Fruit fly (Drosophila melanogaster) whole organism, embryonic: Measurements from ENCODE around the gene Pvf1.

ENCODE experiments used
- Abd-B ChIP-seq: fragments of 200-800 bp; sonication (Bioruptor generic); optimal IDR thresholded peaks from 2 replicates; lab custom pipeline; 2018; ENCODE audit warnings: missing biosample characterization, mild to moderate bottlenecking, missing genetic modification characterization, moderate library complexity
- Aef1 ChIP-seq: fragments of 200-800 bp; sonication (Bioruptor generic); IDR thresholded peaks from 3 replicates; pipeline ENCODE4 v1.3.6; 2022; ENCODE audit warnings: missing biosample characterization, missing genetic modification characterization
- CG11504 ChIP-seq: fragments of 200-800 bp; sonication (Bioruptor generic); optimal IDR thresholded peaks from 3 replicates; lab custom pipeline; 2019; ENCODE audit warnings: missing biosample characterization, mild to moderate bottlenecking, missing genetic modification characterization, moderate library complexity
- CG12104 ChIP-seq: fragments of 200-800 bp; sonication (Bioruptor generic); optimal IDR thresholded peaks from 3 replicates; lab custom pipeline; 2016; ENCODE audit warnings: missing biosample characterization, missing genetic modification characterization
- CG13287 ChIP-seq: fragments of 200-800 bp; sonication (Bioruptor generic); IDR thresholded peaks from 2 replicates; pipeline ENCODE4 v1.3.6; 2022; ENCODE audit warnings: missing biosample characterization, missing genetic modification characterization; ENCODE audit not compliant: partially characterized antibody
- CG16813 ChIP-seq: fragments of 200-800 bp; sonication (Bioruptor generic); IDR thresholded peaks from 3 replicates; pipeline ENCODE4 v1.3.6; 2022; ENCODE audit warnings: missing biosample characterization, missing genetic modification characterization; ENCODE audit not compliant: partially characterized antibody
- CG17829 ChIP-seq: fragments of 200-800 bp; optimal IDR thresholded peaks from 2 replicates; lab custom pipeline; 2019; ENCODE audit warnings: missing biosample characterization, mild to moderate bottlenecking, missing genetic modification characterization, moderate library complexity
- CG3163 ChIP-seq: fragments of 200-800 bp; sonication (Bioruptor generic); optimal IDR thresholded peaks from 3 replicates; lab custom pipeline; 2016; ENCODE audit warnings: missing biosample characterization, missing genetic modification characterization
- CG32772 ChIP-seq: fragments of 200-800 bp; sonication (Bioruptor generic); IDR thresholded peaks from 2 replicates; pipeline ENCODE4 v1.3.6; 2022; ENCODE audit warnings: missing biosample characterization, missing genetic modification characterization
- CG3847 ChIP-seq: fragments of 200-800 bp; sonication (Bioruptor generic); IDR thresholded peaks from 2 replicates; pipeline ENCODE4 v1.3.6; 2022; ENCODE audit warnings: missing biosample characterization, missing genetic modification characterization
- CG42726 ChIP-seq: fragments of 200-800 bp; sonication (Bioruptor generic); IDR thresholded peaks from 2 replicates; pipeline ENCODE4 v1.3.6; 2022; ENCODE audit warnings: missing biosample characterization, missing genetic modification characterization; ENCODE audit not compliant: partially characterized antibody
- CG7839 ChIP-seq: fragments of 200-800 bp; sonication (Bioruptor generic); optimal IDR thresholded peaks from 3 replicates; lab custom pipeline; 2018; ENCODE audit warnings: missing biosample characterization, mild to moderate bottlenecking, missing genetic modification characterization, moderate library complexity
- CG8924 ChIP-seq: fragments of 200-800 bp; optimal IDR thresholded peaks from 3 replicates; lab custom pipeline; 2019; ENCODE audit warnings: missing biosample characterization, mild to moderate bottlenecking, missing genetic modification characterization, moderate library complexity
- CG9797 ChIP-seq: fragments of 200-800 bp; sonication (Bioruptor generic); optimal IDR thresholded peaks from 3 replicates; lab custom pipeline; 2018; ENCODE audit warnings: missing biosample characterization, mild to moderate bottlenecking, missing genetic modification characterization
- CG9932 ChIP-seq: fragments of 200-800 bp; sonication (Bioruptor generic); IDR thresholded peaks from 2 replicates; pipeline ENCODE4 v1.3.6; 2022; ENCODE audit warnings: missing biosample characterization, missing genetic modification characterization
- Doc3 ChIP-seq: fragments of 200-800 bp; sonication (Bioruptor generic); IDR thresholded peaks from 3 replicates; pipeline ENCODE4 v1.3.6; 2022; ENCODE audit warnings: missing biosample characterization, missing genetic modification characterization; ENCODE audit not compliant: partially characterized antibody
- Dp ChIP-seq: fragments of 200-800 bp; sonication (Bioruptor generic); optimal IDR thresholded peaks from 2 replicates; lab custom pipeline; 2018; ENCODE audit warnings: missing biosample characterization, mild to moderate bottlenecking, missing genetic modification characterization, moderate library complexity
- Ets65A ChIP-seq: fragments of 200-800 bp; sonication (Bioruptor generic); peaks from one replicate; lab custom pipeline; 2016; ENCODE audit warnings: missing biosample characterization, missing genetic modification characterization
- HmgD ChIP-seq: fragments of 200-800 bp; sonication (Bioruptor generic); optimal IDR thresholded peaks from 3 replicates; lab custom pipeline; 2016; ENCODE audit warnings: missing biosample characterization, missing genetic modification characterization
- Hr78 ChIP-seq, 2 experiments: fragments of 200-800 bp in 1 of 2; fragments of >200 bp in 1 of 2; sonication (Bioruptor generic) in 1 of 2; optimal IDR thresholded peaks; 2 replicates each; lab custom pipeline; 2017 to 2019; ENCODE audit warnings: missing biosample characterization in 2 of 2, missing genetic modification characterization in 2 of 2, mild to moderate bottlenecking in 1 of 2, moderate library complexity in 1 of 2
- Lim3 ChIP-seq: fragments of 200-800 bp; sonication (Bioruptor generic); IDR thresholded peaks from 2 replicates; pipeline ENCODE4 v1.3.6; 2022; ENCODE audit warnings: missing biosample characterization, missing genetic modification characterization
- MESR4 ChIP-seq: fragments of 200-800 bp; sonication (Bioruptor generic); optimal IDR thresholded peaks from 2 replicates; lab custom pipeline; 2018; ENCODE audit warnings: missing biosample characterization, mild to moderate bottlenecking, missing genetic modification characterization, moderate library complexity
- NC2α ChIP-seq: fragments of 200-800 bp; sonication (Bioruptor generic); optimal IDR thresholded peaks from 2 replicates; lab custom pipeline; 2016; ENCODE audit warnings: missing biosample characterization, missing genetic modification characterization
- Nf-YC ChIP-seq: fragments of 200-800 bp; optimal IDR thresholded peaks from 3 replicates; lab custom pipeline; 2019; ENCODE audit warnings: missing biosample characterization, mild to moderate bottlenecking, missing genetic modification characterization, moderate library complexity
- Rfx ChIP-seq: fragments of 200-800 bp; sonication (Bioruptor generic); IDR thresholded peaks from 2 replicates; pipeline ENCODE4 v1.3.6; 2022; ENCODE audit warnings: missing biosample characterization, missing genetic modification characterization
- TFAM ChIP-seq: fragments of 200-800 bp; sonication (Bioruptor generic); optimal IDR thresholded peaks from 2 replicates; lab custom pipeline; 2017; ENCODE audit warnings: missing biosample characterization, missing genetic modification characterization, inconsistent platforms
- Trl ChIP-seq, 3 experiments: fragments of >200 bp in 2 of 3; fragments of 200-800 bp in 1 of 3; sonication (Bioruptor generic) in 1 of 3; optimal IDR thresholded peaks; 2 replicates in 1 of 3; 3 replicates in 2 of 3; lab custom pipeline; 2016 to 2017; ENCODE audit warnings: missing biosample characterization in 1 of 3, missing genetic modification characterization in 1 of 3
- Xbp1 ChIP-seq: fragments of 200-800 bp; sonication (Bioruptor generic); optimal IDR thresholded peaks from 3 replicates; lab custom pipeline; 2016; ENCODE audit warnings: missing biosample characterization, mild to moderate bottlenecking, missing genetic modification characterization
- Xrp1 ChIP-seq: fragments of 200-800 bp; sonication (Bioruptor generic); IDR thresholded peaks from 2 replicates; pipeline ENCODE4 v1.3.6; 2022; ENCODE audit warnings: missing biosample characterization, missing genetic modification characterization
- YL-1 ChIP-seq: fragments of 200-800 bp; sonication (Bioruptor generic); optimal IDR thresholded peaks from 3 replicates; lab custom pipeline; 2017; ENCODE audit warnings: missing biosample characterization, mild to moderate bottlenecking, missing genetic modification characterization
- ap ChIP-seq: fragments of 200-800 bp; sonication (Bioruptor generic); IDR thresholded peaks from 2 replicates; pipeline ENCODE4 v1.3.6; 2022; ENCODE audit warnings: missing biosample characterization, missing genetic modification characterization
- bbx ChIP-seq: fragments of 200-800 bp; sonication (Bioruptor generic); IDR thresholded peaks from 2 replicates; pipeline ENCODE4 v1.3.6; 2022; ENCODE audit warnings: missing biosample characterization, missing genetic modification characterization; ENCODE audit not compliant: partially characterized antibody
- bcd ChIP-seq: fragments of 200-800 bp; sonication (Bioruptor generic); optimal IDR thresholded peaks from 2 replicates; lab custom pipeline; 2017; ENCODE audit warnings: missing biosample characterization, mild to moderate bottlenecking, missing genetic modification characterization
- br ChIP-seq: fragments of >200 bp; optimal IDR thresholded peaks from 2 replicates; lab custom pipeline; 2017
- chinmo ChIP-seq: fragments of 200-800 bp; sonication (Bioruptor generic); IDR thresholded peaks from 4 replicates; pipeline ENCODE4 v1.3.6; 2022; ENCODE audit warnings: missing biosample characterization, missing genetic modification characterization; ENCODE audit not compliant: partially characterized antibody
- dati ChIP-seq: fragments of 200-800 bp; sonication (Bioruptor generic); IDR thresholded peaks from 2 replicates; pipeline ENCODE4 v1.3.6; 2022; ENCODE audit warnings: missing biosample characterization, missing genetic modification characterization
- dmrt99B ChIP-seq: fragments of 200-800 bp; sonication (Bioruptor generic); optimal IDR thresholded peaks from 2 replicates; lab custom pipeline; 2018; ENCODE audit warnings: missing biosample characterization, mild to moderate bottlenecking, missing genetic modification characterization, moderate library complexity
- dysf ChIP-seq: fragments of 200-800 bp; sonication (Bioruptor generic); IDR thresholded peaks from 3 replicates; pipeline ENCODE4 v1.3.6; 2022; ENCODE audit warnings: missing biosample characterization, missing genetic modification characterization
- gro ChIP-seq: fragments of 200-800 bp; sonication (Bioruptor generic); optimal IDR thresholded peaks from 2 replicates; lab custom pipeline; 2016; ENCODE audit warnings: missing biosample characterization, missing genetic modification characterization
- hkb ChIP-seq, 2 experiments: fragments of 200-800 bp in 1 of 2; fragments of >200 bp in 1 of 2; sonication (Bioruptor generic) in 1 of 2; IDR thresholded peaks in 1 of 2; optimal IDR thresholded peaks in 1 of 2; 2 replicates each; pipeline versions ENCODE4 v1.3.6 to Lab custom; 2017 to 2022; ENCODE audit warnings: missing biosample characterization in 1 of 2, missing genetic modification characterization in 1 of 2
- inv ChIP-seq: fragments of 200-800 bp; sonication (Bioruptor generic); IDR thresholded peaks from 2 replicates; pipeline ENCODE4 v1.3.6; 2022; ENCODE audit warnings: missing biosample characterization, missing genetic modification characterization; ENCODE audit not compliant: partially characterized antibody
- jigr1 ChIP-seq: fragments of 200-800 bp; sonication (Bioruptor generic); IDR thresholded peaks from 3 replicates; pipeline ENCODE4 v1.3.6; 2022; ENCODE audit warnings: missing biosample characterization, missing genetic modification characterization
- ken ChIP-seq: fragments of 200-800 bp; sonication (Bioruptor generic); IDR thresholded peaks from 3 replicates; pipeline ENCODE4 v1.3.6; 2022; ENCODE audit warnings: missing biosample characterization, missing genetic modification characterization
- lilli ChIP-seq: fragments of 200-800 bp; sonication (Bioruptor generic); optimal IDR thresholded peaks from 3 replicates; lab custom pipeline; 2016; ENCODE audit warnings: missing biosample characterization, missing genetic modification characterization
- pzg ChIP-seq: fragments of 200-800 bp; sonication (Bioruptor generic); optimal IDR thresholded peaks from 3 replicates; lab custom pipeline; 2018; ENCODE audit warnings: missing biosample characterization, mild to moderate bottlenecking, missing genetic modification characterization, moderate library complexity
- unc-4 ChIP-seq: fragments of 200-800 bp; sonication (Bioruptor generic); IDR thresholded peaks from 2 replicates; pipeline ENCODE4 v1.3.6; 2022; ENCODE audit warnings: missing biosample characterization, missing genetic modification characterization; ENCODE audit not compliant: partially characterized antibody
- vnd ChIP-seq: fragments of 200-800 bp; sonication (Bioruptor generic); IDR thresholded peaks from 3 replicates; pipeline ENCODE4 v1.3.6; 2022; ENCODE audit warnings: missing biosample characterization, missing genetic modification characterization; ENCODE audit not compliant: partially characterized antibody
- zfh2 ChIP-seq: fragments of 200-800 bp; sonication (Bioruptor generic); optimal IDR thresholded peaks from 2 replicates; lab custom pipeline; 2016; ENCODE audit warnings: missing biosample characterization, missing genetic modification characterization

The Pvf1 gene

DNA sequence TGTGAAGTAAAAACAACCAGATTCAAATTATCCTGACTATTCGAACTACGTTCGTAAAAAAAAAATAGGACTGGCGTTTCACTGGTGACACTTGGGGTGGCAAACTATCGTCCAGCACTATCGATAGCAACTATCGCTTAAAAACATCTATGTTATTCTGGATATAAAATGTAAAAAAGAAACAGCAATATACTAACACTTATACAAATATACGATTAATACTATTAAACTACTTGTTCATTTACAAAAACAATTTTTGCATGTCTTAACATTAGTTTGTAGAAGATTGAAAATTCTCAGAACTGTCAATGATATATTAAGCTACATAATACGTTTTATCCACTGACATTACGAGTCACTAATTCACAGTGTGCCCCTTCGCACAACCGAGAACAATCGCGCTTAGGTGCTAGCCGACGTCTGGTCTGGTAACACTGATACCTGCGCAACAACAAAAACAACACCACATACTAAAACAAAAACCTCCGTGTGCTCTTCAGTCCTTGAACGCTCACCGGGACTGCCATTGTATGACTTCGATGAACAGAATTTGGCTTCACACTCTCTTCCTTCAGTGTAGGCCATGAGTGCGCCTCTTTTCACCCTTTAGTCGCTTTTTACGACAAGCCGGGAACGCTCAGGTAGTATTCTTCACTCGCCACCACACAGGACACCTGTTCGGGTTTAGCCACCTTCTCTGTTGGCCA, 48.9 kb upstream of the Pvf1 start, which contains the start of gene CG18259:
TSS of gene CG18259 (minus strand) at position 78 of the 707 bp plus-strand sequence.
- TF ChIP-seq CG11504 (tag; lab: Kevin White, UChicago) (peak; percentile 41), bcd (peak; percentile 4), CG7839 (tag; lab: Kevin White, UChicago) (peak; percentile 8), Xbp1 (peak; percentile 6), CG13287 (GFP tag; lab: Robert Waterston, UW) (peak; percentile 79), hkb (optimal IDR thresholded peaks at IDR 0.05; lab: Kevin White, UChicago) (peak; percentile 12), hkb (GFP tag; IDR thresholded peaks at IDR 0.05; lab: Robert Waterston, UW) (no peak), CG12104 (GFP tag; lab: Kevin White, UChicago) (no peak), unc-4 (GFP tag; lab: Robert Waterston, UW) (peak; percentile 80), YL-1 (GFP tag; lab: Kevin White, UChicago) (peak; percentile 14), CG3847 (GFP tag; lab: Robert Waterston, UW) (peak; percentile 46), Xrp1 (GFP tag; lab: Robert Waterston, UW) (no peak), inv (GFP tag; lab: Robert Waterston, UW) (peak; percentile 84), NC2α (GFP tag; lab: Kevin White, UChicago) (no peak), CG32772 (GFP tag; lab: Robert Waterston, UW) (peak; percentile 54), jigr1 (GFP tag; lab: Robert Waterston, UW) (no peak), Nf-YC (peak; percentile 34), pzg (peak; percentile 74), ap (no peak), chinmo (0 out of 4 replicates have a peak, but pooled peaks have one; percentile 63), CG42726 (GFP tag; lab: Robert Waterston, UW) (peak; percentile 54), bbx (GFP tag; lab: Robert Waterston, UW) (peak; percentile 70; the same call in 1 of the 2 replicates), CG9797 (GFP tag; lab: Kevin White, UChicago) (peak; percentile 76), Rfx (0 out of 2 replicates have a peak, but pooled peaks have one; percentile 17), zfh2 (GFP tag; lab: Kevin White, UChicago) (no peak), Hr78 (GFP tag; optimal IDR thresholded peaks at IDR 0.05; lab: Kevin White, UChicago) (peak in 1 of 2 experiments; percentile 18), Lim3 (GFP tag; lab: Robert Waterston, UW) (no peak), Dp (GFP tag; lab: Kevin White, UChicago) (peak; percentile 24), br (no peak), CG3163 (GFP tag; lab: Kevin White, UChicago) (no peak), gro (no peak), vnd (GFP tag; lab: Robert Waterston, UW) (peak; percentile 86), Ets65A (GFP tag; lab: Kevin White, UChicago) (no peak), HmgD (GFP tag; lab: Kevin White, UChicago) (peak; percentile 23), ken (GFP tag; lab: Robert Waterston, UW) (no peak), dmrt99B (tag; lab: Kevin White, UChicago) (no peak), CG9932 (GFP tag; lab: Robert Waterston, UW) (peak; percentile 43), dysf (GFP tag; lab: Robert Waterston, UW) (no peak), lilli (GFP tag; lab: Kevin White, UChicago) (peak; percentile 4), Aef1 (GFP tag; lab: Robert Waterston, UW) (peak; percentile 36; the same call in 1 of the 3 replicates), CG16813 (peak; percentile 91), Abd-B (GFP tag; lab: Kevin White, UChicago) (peak; percentile 15), MESR4 (GFP tag; lab: Kevin White, UChicago) (peak; percentile 54), TFAM (GFP tag; lab: Kevin White, UChicago) (no peak), dati (GFP tag; lab: Robert Waterston, UW) (no peak), Doc3 (peak; percentile 67), CG17829 (tag; lab: Kevin White, UChicago) (peak; percentile 17), Trl (optimal IDR thresholded peaks at IDR 0.05; lab: Kevin White, UChicago) (no peak), Trl (GFP tag; optimal IDR thresholded peaks at IDR 0.05; lab: Kevin White, UChicago) (no peak), CG8924 (tag; lab: Kevin White, UChicago) (peak; percentile 7)
